Fruit fly (Drosophila melanogaster) whole organism, embryonic: ENCODE data around the gene UbcE2M.

ENCODE experiments used
- Awh ChIP-seq: fragments of 200-800 bp; sonication (Bioruptor generic); IDR thresholded peaks from 2 replicates; pipeline ENCODE4, ENCODE4 v1.3.6; 2022; ENCODE audit warnings: missing biosample characterization, missing genetic modification characterization
- B-H2 ChIP-seq: fragments of 200-800 bp; sonication (Bioruptor generic); optimal IDR thresholded peaks from 2 replicates; lab custom pipeline; 2018; ENCODE audit warnings: missing biosample characterization, mild to moderate bottlenecking, missing genetic modification characterization
- CG10366 ChIP-seq: fragments of 200-800 bp; sonication (Bioruptor generic); IDR thresholded peaks from 2 replicates; pipeline ENCODE4 v1.3.6; 2022; ENCODE audit warnings: missing biosample characterization, missing genetic modification characterization
- CG11504 ChIP-seq: fragments of 200-800 bp; sonication (Bioruptor generic); optimal IDR thresholded peaks from 3 replicates; lab custom pipeline; 2019; ENCODE audit warnings: missing biosample characterization, mild to moderate bottlenecking, missing genetic modification characterization, moderate library complexity
- CG14441 ChIP-seq: fragments of 200-800 bp; sonication (Bioruptor generic); IDR thresholded peaks from 2 replicates; pipeline ENCODE4 v1.3.6; 2022; ENCODE audit warnings: missing biosample characterization, missing genetic modification characterization
- CG31365 ChIP-seq: fragments of 200-800 bp; sonication (Bioruptor generic); optimal IDR thresholded peaks from 2 replicates; lab custom pipeline; 2018; ENCODE audit warnings: missing biosample characterization, mild to moderate bottlenecking, missing genetic modification characterization
- CG7556 ChIP-seq: fragments of 200-800 bp; sonication (Bioruptor generic); optimal IDR thresholded peaks from 2 replicates; lab custom pipeline; 2017; ENCODE audit warnings: missing biosample characterization, mild to moderate bottlenecking, missing genetic modification characterization
- Drgx ChIP-seq: fragments of 200-800 bp; sonication (Bioruptor generic); IDR thresholded peaks from 2 replicates; pipeline ENCODE4 v1.3.6; 2022; ENCODE audit warnings: missing biosample characterization, missing genetic modification characterization
- Hmx ChIP-seq: fragments of 200-800 bp; sonication (Bioruptor generic); optimal IDR thresholded peaks from 2 replicates; lab custom pipeline; 2016; ENCODE audit warnings: missing biosample characterization, missing genetic modification characterization
- Hr51 ChIP-seq, 2 experiments: fragments of 200-800 bp; sonication (Bioruptor generic); optimal IDR thresholded peaks; 2 replicates in 1 of 2; 3 replicates in 1 of 2; lab custom pipeline; 2016 to 2018; ENCODE audit warnings: missing biosample characterization in 2 of 2, missing genetic modification characterization in 2 of 2, mild to moderate bottlenecking in 1 of 2, moderate library complexity in 1 of 2
- Hr78 ChIP-seq, 2 experiments: fragments of 200-800 bp in 1 of 2; fragments of >200 bp in 1 of 2; sonication (Bioruptor generic) in 1 of 2; optimal IDR thresholded peaks; 2 replicates each; lab custom pipeline; 2017 to 2019; ENCODE audit warnings: missing biosample characterization in 2 of 2, missing genetic modification characterization in 2 of 2, mild to moderate bottlenecking in 1 of 2, moderate library complexity in 1 of 2
- MBD-R2 ChIP-seq: fragments of 200-800 bp; sonication (Bioruptor generic); IDR thresholded peaks from 2 replicates; pipeline ENCODE4 v1.3.6; 2022; ENCODE audit warnings: missing biosample characterization, missing genetic modification characterization
- Pdp1 ChIP-seq, 2 experiments: fragments of 200-800 bp; sonication (Bioruptor generic); optimal IDR thresholded peaks; 3 replicates each; lab custom pipeline; 2016; ENCODE audit warnings: missing biosample characterization in 2 of 2, missing genetic modification characterization in 2 of 2, mild to moderate bottlenecking in 1 of 2, moderate library complexity in 1 of 2
- Sox100B ChIP-seq: fragments of 200-800 bp; sonication (Bioruptor generic); optimal IDR thresholded peaks from 3 replicates; lab custom pipeline; 2018; ENCODE audit warnings: missing biosample characterization, mild to moderate bottlenecking, missing genetic modification characterization
- Vsx1 ChIP-seq: fragments of 200-800 bp; sonication (Bioruptor generic); optimal IDR thresholded peaks from 2 replicates; lab custom pipeline; 2017; ENCODE audit warnings: missing biosample characterization, mild to moderate bottlenecking, missing genetic modification characterization, missing genetic modification reagents
- abd-A ChIP-seq: fragments of 200-800 bp; sonication (Bioruptor generic); optimal IDR thresholded peaks from 3 replicates; lab custom pipeline; 2019; ENCODE audit warnings: missing biosample characterization, mild to moderate bottlenecking, missing genetic modification characterization, moderate library complexity
- bowl ChIP-seq: fragments of 200-800 bp; sonication (Bioruptor generic); IDR thresholded peaks from 2 replicates; pipeline ENCODE4 v1.3.6; 2022; ENCODE audit warnings: missing biosample characterization, missing genetic modification characterization
- chinmo ChIP-seq: fragments of 200-800 bp; sonication (Bioruptor generic); IDR thresholded peaks from 4 replicates; pipeline ENCODE4 v1.3.6; 2022; ENCODE audit warnings: missing biosample characterization, missing genetic modification characterization; ENCODE audit not compliant: partially characterized antibody
- cwo ChIP-seq: fragments of 200-800 bp; sonication (Bioruptor generic); optimal IDR thresholded peaks from 3 replicates; lab custom pipeline; 2017; ENCODE audit warnings: missing biosample characterization, missing genetic modification characterization, mild to moderate bottlenecking, moderate library complexity, missing genetic modification reagents
- dmrt99B ChIP-seq: fragments of 200-800 bp; sonication (Bioruptor generic); optimal IDR thresholded peaks from 2 replicates; lab custom pipeline; 2018; ENCODE audit warnings: missing biosample characterization, mild to moderate bottlenecking, missing genetic modification characterization, moderate library complexity
- exex ChIP-seq: fragments of 200-800 bp; sonication (Bioruptor generic); optimal IDR thresholded peaks from 4 replicates; lab custom pipeline; 2018; ENCODE audit warnings: missing biosample characterization, mild to moderate bottlenecking, missing genetic modification characterization, moderate library complexity
- gsb-n ChIP-seq: fragments of 200-800 bp; sonication (Bioruptor generic); optimal IDR thresholded peaks from 3 replicates; lab custom pipeline; 2018; ENCODE audit warnings: missing biosample characterization, mild to moderate bottlenecking, missing genetic modification characterization
- h ChIP-seq: fragments of >200 bp; optimal IDR thresholded peaks from 2 replicates; lab custom pipeline; 2017
- hbn ChIP-seq: fragments of 200-800 bp; sonication (Bioruptor generic); IDR thresholded peaks from 2 replicates; pipeline ENCODE4 v1.3.6; 2022; ENCODE audit warnings: missing biosample characterization, missing genetic modification characterization; ENCODE audit not compliant: partially characterized antibody
- klu ChIP-seq: fragments of 200-800 bp; sonication (Bioruptor generic); IDR thresholded peaks from 2 replicates; pipeline ENCODE4 v1.3.6; 2022; ENCODE audit warnings: missing biosample characterization, missing genetic modification characterization
- lbe ChIP-seq: fragments of 200-800 bp; sonication (Bioruptor generic); optimal IDR thresholded peaks from 2 replicates; lab custom pipeline; 2016; ENCODE audit warnings: missing biosample characterization, mild to moderate bottlenecking, missing genetic modification characterization
- oc ChIP-seq: fragments of 200-800 bp; sonication (Bioruptor generic); optimal IDR thresholded peaks from 2 replicates; lab custom pipeline; 2018; ENCODE audit warnings: missing biosample characterization, mild to moderate bottlenecking, missing genetic modification characterization, moderate library complexity
- pnt ChIP-seq: fragments of 200-800 bp; sonication (Bioruptor generic); optimal IDR thresholded peaks from 3 replicates; lab custom pipeline; 2016; ENCODE audit warnings: missing biosample characterization, missing genetic modification characterization
- psq ChIP-seq: fragments of 200-800 bp; sonication (Bioruptor generic); optimal IDR thresholded peaks from 2 replicates; lab custom pipeline; 2017; ENCODE audit warnings: missing biosample characterization, missing genetic modification characterization
- sens ChIP-seq: fragments of 200-800 bp; sonication (Bioruptor generic); peaks from one replicate; lab custom pipeline; 2016; ENCODE audit warnings: missing biosample characterization, missing genetic modification characterization
- sob ChIP-seq: fragments of 200-800 bp; sonication (Bioruptor generic); IDR thresholded peaks from 2 replicates; pipeline ENCODE4 v1.3.6; 2022; ENCODE audit warnings: missing biosample characterization, missing genetic modification characterization
- sqz ChIP-seq: fragments of 200-800 bp; sonication (Bioruptor generic); optimal IDR thresholded peaks from 3 replicates; lab custom pipeline; 2018; ENCODE audit warnings: missing biosample characterization, mild to moderate bottlenecking, missing genetic modification characterization
- tup ChIP-seq: fragments of 200-800 bp; sonication (Bioruptor generic); optimal IDR thresholded peaks from 2 replicates; lab custom pipeline; 2016; ENCODE audit warnings: missing biosample characterization, mild to moderate bottlenecking, missing genetic modification characterization, moderate library complexity
- vvl ChIP-seq: fragments of 200-800 bp; sonication (Bioruptor generic); IDR thresholded peaks from 2 replicates; pipeline ENCODE4 v1.3.6; 2022; ENCODE audit warnings: missing biosample characterization, missing genetic modification characterization
- zen2 ChIP-seq: fragments of 200-800 bp; sonication (Bioruptor generic); IDR thresholded peaks from 3 replicates; pipeline ENCODE4 v1.3.6; 2022; ENCODE audit warnings: missing biosample characterization, missing genetic modification characterization; ENCODE audit not compliant: partially characterized antibody

Gene UbcE2M

DNA sequence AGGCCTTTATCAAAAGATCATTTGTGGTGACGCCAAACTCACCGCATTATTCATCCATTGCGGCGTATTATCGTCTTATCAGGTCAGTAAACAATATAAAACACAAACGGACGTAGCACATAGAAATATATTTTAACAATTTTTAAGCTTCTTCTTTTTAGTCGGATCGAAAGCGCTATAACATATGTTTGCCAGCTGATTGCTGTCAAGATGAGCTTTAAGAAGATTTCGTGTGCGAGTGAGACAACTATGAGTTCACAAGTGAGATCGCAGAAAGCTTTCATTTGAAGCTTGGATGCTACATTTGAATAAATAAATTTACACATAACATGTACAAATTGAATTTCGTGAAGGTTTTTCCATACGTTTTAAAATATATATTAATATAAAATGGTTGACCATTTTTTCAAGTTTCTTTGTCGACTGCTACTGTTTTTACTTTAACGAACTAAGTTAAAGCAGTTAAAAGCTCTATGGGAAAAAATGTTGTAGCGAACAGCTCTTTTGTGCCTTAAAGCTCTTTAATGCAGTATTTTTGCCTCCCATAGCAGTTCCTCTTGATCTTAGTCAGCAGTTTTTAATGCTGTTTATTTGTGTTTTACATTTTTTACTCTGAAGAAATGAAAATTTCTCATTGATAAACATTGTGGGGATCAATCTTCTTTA lies 38.9 kb downstream of the UbcE2M start, which contains the start of gene CG42445 (continued):
- peak; percentile 54 for TF ChIP-seq CG31365 (tag; lab: Kevin White, UChicago)
- peak; percentile 35; the same call in 1 of the 2 replicates for TF ChIP-seq MBD-R2 (GFP tag; lab: Robert Waterston, UW)
- TF ChIP-seq lbe (GFP tag; lab: Kevin White, UChicago), result peak; percentile 53

- TF ChIP-seq hbn (no peak), sob (GFP tag; lab: Robert Waterston, UW) (no peak), Hr51 (GFP tag; optimal IDR thresholded peaks at IDR 0.05; lab: Kevin White, UChicago) (no peak), exex (tag; lab: Kevin White, UChicago) (no peak)
Observed at dm6 chr3L:8157079-8157478, 40.7 kb downstream of the UbcE2M start.

DNA sequence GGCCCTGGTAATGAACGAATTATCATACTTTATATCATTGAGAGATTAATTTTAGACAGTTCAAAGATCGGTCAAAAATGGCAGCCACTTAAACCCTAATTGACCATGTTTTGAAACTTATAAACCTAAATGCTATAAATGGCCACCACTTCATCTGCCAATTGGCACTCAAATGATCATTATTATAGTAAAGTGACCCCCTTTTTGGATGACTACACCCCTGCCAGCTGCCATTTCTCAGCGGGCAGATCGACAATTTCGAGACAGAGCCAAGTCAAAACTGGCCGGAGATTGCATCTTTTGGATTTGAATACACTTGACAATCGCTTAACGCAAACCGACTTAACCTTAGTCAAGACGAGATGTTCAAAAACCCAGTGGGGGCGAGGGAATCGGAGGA lies 41.6 kb downstream of the UbcE2M start:
- TF ChIP-seq Hmx (GFP tag; lab: Kevin White, UChicago) (no peak), CG14441 (peak; percentile 48; the same call in 1 of the 2 replicates), Sox100B (GFP tag; lab: Kevin White, UChicago) (no peak), klu (GFP tag; lab: Robert Waterston, UW) (no peak), Hr51 (GFP tag; optimal IDR thresholded peaks at IDR 0.05; lab: Kevin White, UChicago) (peak in 1 of 2 experiments; percentile 22), dmrt99B (tag; lab: Kevin White, UChicago) (peak; percentile 29), chinmo (no peak), CG11504 (tag; lab: Kevin White, UChicago) (peak; percentile 12), Drgx (GFP tag; lab: Robert Waterston, UW) (peak; percentile 41; the same call in 1 of the 2 replicates), Hr78 (GFP tag; optimal IDR thresholded peaks at IDR 0.05; lab: Kevin White, UChicago) (no peak), zen2 (GFP tag; lab: Robert Waterston, UW) (no peak), sens (peak; percentile 57)

dm6 chr3L:8155324-8155723 lies 42.5 kb downstream of the UbcE2M start:
- TF ChIP-seq Awh (GFP tag; lab: Robert Waterston, UW) (0 out of 2 replicates have a peak, but pooled peaks have one; percentile 5), CG7556 (GFP tag; lab: Kevin White, UChicago) (no peak), pnt (GFP tag; lab: Kevin White, UChicago) (no peak), sqz (GFP tag; lab: Kevin White, UChicago) (peak; percentile 27), vvl (peak; percentile 79; the same call in 1 of the 2 replicates), oc (tag; lab: Kevin White, UChicago) (peak; percentile 79), gsb-n (peak; percentile 7), bowl (GFP tag; lab: Robert Waterston, UW) (no peak), Vsx1 (GFP tag; lab: Kevin White, UChicago) (peak; percentile 8), psq (GFP tag; lab: Kevin White, UChicago) (no peak), cwo (GFP tag; lab: Kevin White, UChicago) (no peak), Pdp1 (GFP tag; optimal IDR thresholded peaks at IDR 0.05; lab: Kevin White, UChicago) (peak in 1 of 2 experiments; percentile 44), abd-A (tag; lab: Kevin White, UChicago) (peak; percentile 59), h (no peak), CG10366 (GFP tag; lab: Robert Waterston, UW) (no peak), B-H2 (GFP tag; lab: Kevin White, UChicago) (no peak), tup (GFP tag; lab: Kevin White, UChicago) (no peak)
